Worm (Caenorhabditis elegans): ENCODE results near the gene R05G9.5.
A peak's percentile ranks its signal among the peaks of the same experiment; 100 is the strongest.

- TF ChIP-seq aly-2 (tag; optimal IDR thresholded peaks at IDR 0.05) (no peak), nhr-77 (tag; optimal IDR thresholded peaks at IDR 0.05) (no peak), nfya-1 (tag; optimal IDR thresholded peaks at IDR 0.05; ENCODE audit: insufficient read depth) (no peak), eor-1 (tag; optimal IDR thresholded peaks at IDR 0.05) (no peak), pqm-1 (tag; optimal IDR thresholded peaks at IDR 0.05) (no peak), ceh-28 (tag; optimal IDR thresholded peaks at IDR 0.05) (peak; percentile 30), nhr-67 (tag; optimal IDR thresholded peaks at IDR 0.05) (no peak), snpc-4 (tag; optimal IDR thresholded peaks at IDR 0.05) (no peak), lin-39 (tag; optimal IDR thresholded peaks at IDR 0.05) (no peak), ztf-4 (tag; optimal IDR thresholded peaks at IDR 0.05) (no peak), lin-15B (tag; optimal IDR thresholded peaks at IDR 0.05) (no peak), nhr-23 (tag; optimal IDR thresholded peaks at IDR 0.05) (no peak), elt-2 (tag; optimal IDR thresholded peaks at IDR 0.05) (peak; percentile 1), fos-1 (tag; optimal IDR thresholded peaks at IDR 0.05) (no peak)
These were observed 26.1 kb upstream of the R05G9.5 start for ce11 chrII:6526136-6526684.

All from whole organism, L3 larva.